Fruit fly (Drosophila melanogaster): ENCODE results near the gene fd96Ca.

dm6 chr3R:25112466-25112939, 30.0 kb downstream of the fd96Ca start, which contains the start of gene Nepl16:
- TF ChIP-seq h (optimal IDR thresholded peaks at IDR 0.05) (peak; percentile 80), insv (optimal IDR thresholded peaks at IDR 0.05) (no peak), Sin3A (optimal IDR thresholded peaks at IDR 0.05) (no peak)
